Fruit fly (Drosophila melanogaster) whole organism: ENCODE results near the gene Ptp61F.

Experiments
- EcR ChIP-seq, 2 experiments: fragments of >200 bp; optimal IDR thresholded peaks; 2 replicates each; lab custom pipeline; 2017; ENCODE audit warnings: missing biosample characterization in 2 of 2, missing genetic modification characterization in 2 of 2, missing genetic modification reagents in 2 of 2
- pan ChIP-seq: fragments of >200 bp; optimal IDR thresholded peaks from 2 replicates; lab custom pipeline; 2017
- psq ChIP-seq: fragments of >200 bp; optimal IDR thresholded peaks from 2 replicates; lab custom pipeline; 2017
- usp ChIP-seq: fragments of >200 bp; optimal IDR thresholded peaks from 2 replicates; lab custom pipeline; 2017; ENCODE audit warnings: missing biosample characterization, missing genetic modification characterization, mixed read lengths

dm6 chr3L:1342133-1342580 is 132.9 kb downstream of the Ptp61F start, which contains the start of gene indra:
- TF ChIP-seq usp (no peak), psq (lab: Kevin White, UChicago) (no peak), EcR (GFP tag; optimal IDR thresholded peaks at IDR 0.05; lab: Kevin White, UChicago) (no peak), pan (lab: Kevin White, UChicago) (no peak)
